Worm (Caenorhabditis elegans): ENCODE data around the gene K10H10.4.

ce11 chrII:14523645-14524223 lies 23.5 kb downstream of the K10H10.4 start, which contains the start of gene pot-2:
- TF ChIP-seq ama-1 (optimal IDR thresholded peaks at IDR 0.05) (no peak), hnd-1 (tag; optimal IDR thresholded peaks at IDR 0.05) (no peak), aly-1 (tag; optimal IDR thresholded peaks at IDR 0.05) (no peak), flt-1 (GFP tag; IDR thresholded peaks at IDR 0.05) (no peak), tra-4 (tag; optimal IDR thresholded peaks at IDR 0.05) (no peak), scrt-1 (GFP tag; IDR thresholded peaks at IDR 0.05) (no peak), hmg-4 (GFP tag; optimal IDR thresholded peaks at IDR 0.05) (no peak), F13C5.2 (tag; optimal IDR thresholded peaks at IDR 0.05) (no peak), ceh-36 (tag; optimal IDR thresholded peaks at IDR 0.05) (no peak), ceh-13 (GFP tag; optimal IDR thresholded peaks at IDR 0.05) (no peak), tbx-11 (GFP tag; IDR thresholded peaks at IDR 0.05) (no peak), B0310.2 (tag; optimal IDR thresholded peaks at IDR 0.05) (no peak), tbx-37 (GFP tag; conservative IDR thresholded peaks at IDR 0.05) (no peak), hmbx-1 (tag; optimal IDR thresholded peaks at IDR 0.05) (no peak)

Measured in whole organism, early embryonic.